Worm (Caenorhabditis elegans) whole organism, L3 larva: ENCODE measurements around the gene dpyd-1.

Experiments used
- R02D3.7 ChIP-seq: fragments of 150-350 bp; optimal IDR thresholded peaks from 2 replicates; lab custom pipeline; 2014; ENCODE audit warnings: missing biosample characterization, missing genetic modification characterization
- ceh-28 ChIP-seq: fragments of 150-350 bp; optimal IDR thresholded peaks from 2 replicates; lab custom pipeline; 2014; ENCODE audit warnings: missing biosample characterization, missing genetic modification reagents, missing genetic modification characterization
- ceh-82 ChIP-seq: fragments of 150-350 bp; optimal IDR thresholded peaks from 2 replicates; lab custom pipeline; 2014; ENCODE audit warnings: missing biosample characterization, missing genetic modification characterization
- daf-12 ChIP-seq: fragments of 150-350 bp; optimal IDR thresholded peaks from 2 replicates; lab custom pipeline; 2014; ENCODE audit warnings: missing biosample characterization, missing genetic modification reagents, missing genetic modification characterization
- elt-3 ChIP-seq, 3 experiments: fragments of 150-350 bp in 1 of 3; sonication (generic microtip) in 2 of 3; optimal IDR thresholded peaks; 2 replicates in 2 of 3; 4 replicates in 1 of 3; lab custom pipeline; 2014 to 2017; ENCODE audit warnings: missing biosample characterization in 3 of 3, missing genetic modification characterization in 3 of 3
- eor-1 ChIP-seq, 2 experiments: fragments of 150-350 bp; optimal IDR thresholded peaks; 2 replicates each; lab custom pipeline; 2014 to 2018; ENCODE audit warnings: missing biosample characterization in 2 of 2, missing genetic modification characterization in 2 of 2
- fos-1 ChIP-seq: fragments of 150-350 bp; optimal IDR thresholded peaks from 2 replicates; lab custom pipeline; 2014; ENCODE audit warnings: missing biosample characterization, missing genetic modification characterization
- lin-39 ChIP-seq: fragments of 150-350 bp; optimal IDR thresholded peaks from 2 replicates; lab custom pipeline; 2018; ENCODE audit warnings: missing biosample characterization, missing genetic modification reagents, missing genetic modification characterization
- nfya-1 ChIP-seq: sonication (generic microtip); optimal IDR thresholded peaks from 2 replicates; lab custom pipeline; 2017; ENCODE audit warnings: missing genetic modification characterization, mild to moderate bottlenecking, missing compliant biosample characterization, antibody characterized with exemption, moderate library complexity; ENCODE audit not compliant: insufficient read depth
- nhr-237 ChIP-seq: fragments of 150-350 bp; optimal IDR thresholded peaks from 2 replicates; lab custom pipeline; 2014; ENCODE audit warnings: missing biosample characterization, missing genetic modification characterization
- nhr-28 ChIP-seq: fragments of 150-350 bp; optimal IDR thresholded peaks from 2 replicates; lab custom pipeline; 2014; ENCODE audit warnings: missing biosample characterization, missing genetic modification characterization
- nhr-77 ChIP-seq: fragments of 150-350 bp; optimal IDR thresholded peaks from 2 replicates; lab custom pipeline; 2014; ENCODE audit warnings: missing biosample characterization, missing genetic modification characterization
- skn-1 ChIP-seq: fragments of 150-350 bp; optimal IDR thresholded peaks from 2 replicates; lab custom pipeline; 2014; ENCODE audit warnings: missing biosample characterization, missing genetic modification characterization
- unc-39 ChIP-seq: sonication (generic microtip); optimal IDR thresholded peaks from 4 replicates; lab custom pipeline; 2017; ENCODE audit warnings: missing biosample characterization, missing genetic modification characterization

DNA sequence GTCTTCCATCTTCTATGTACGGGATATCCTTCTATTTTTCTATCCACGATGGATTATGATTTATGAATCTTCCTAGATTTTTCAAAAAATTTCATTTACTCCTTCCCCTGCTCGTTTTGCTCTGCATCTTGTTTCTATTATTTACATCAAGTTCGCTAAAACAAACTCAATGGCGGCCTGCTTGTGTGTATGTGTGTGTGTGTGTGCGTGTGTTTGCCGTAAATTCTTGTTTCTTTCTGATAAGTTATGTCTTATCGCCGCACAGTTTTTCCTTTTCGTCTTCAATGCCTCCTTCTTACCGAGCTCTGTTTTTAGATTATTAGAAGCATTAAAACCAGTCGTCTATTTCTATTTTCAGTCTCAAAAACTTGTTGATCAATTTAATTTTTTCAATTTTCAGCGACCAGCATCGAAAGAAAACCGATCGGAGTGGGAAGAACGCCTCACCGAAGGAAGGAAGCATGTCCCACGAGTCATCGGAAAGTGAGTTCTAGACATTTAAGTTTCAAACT, 11.7 kb downstream of the dpyd-1 start, which contains the start of gene dlg-1:
- TF ChIP-seq ceh-82 (tag; lab: Kevin White, UChicago) (no peak), skn-1 (tag; lab: Kevin White, UChicago) (no peak), unc-39 (tag; lab: Kevin White, UChicago) (no peak), nhr-28 (tag; lab: Kevin White, UChicago) (no peak), nhr-237 (tag; lab: Kevin White, UChicago) (no peak), daf-12 (no peak), fos-1 (tag; lab: Kevin White, UChicago) (no peak), ceh-28 (tag; lab: Kevin White, UChicago) (no peak), R02D3.7 (tag; lab: Kevin White, UChicago) (no peak), nhr-77 (tag; lab: Kevin White, UChicago) (no peak), eor-1 (tag; optimal IDR thresholded peaks at IDR 0.05; lab: Kevin White, UChicago) (no peak), nfya-1 (tag; lab: Kevin White, UChicago) (no peak), lin-39 (tag; lab: Kevin White, UChicago) (no peak), elt-3 (tag; optimal IDR thresholded peaks at IDR 0.05; lab: Kevin White, UChicago) (no peak)
